Worm (Caenorhabditis elegans) whole organism, early embryonic: ENCODE measurements around the gene K09H11.4.

ENCODE experiments used
- F13C5.2 ChIP-seq: sonication (generic microtip); optimal IDR thresholded peaks from 2 replicates; lab custom pipeline; 2017; ENCODE audit warnings: mild to moderate bottlenecking, missing genetic modification characterization, inconsistent platforms, missing compliant biosample characterization
- aly-1 ChIP-seq: sonication (generic microtip); optimal IDR thresholded peaks from 2 replicates; lab custom pipeline; 2016; ENCODE audit warnings: missing genetic modification characterization, missing compliant biosample characterization
- ama-1 ChIP-seq: fragments of 150-350 bp; optimal IDR thresholded peaks from 2 replicates; lab custom pipeline; 2014
- ceh-13 ChIP-seq: fragments of 200-800 bp; sonication (Bioruptor generic); optimal IDR thresholded peaks from 2 replicates; lab custom pipeline; 2018; ENCODE audit warnings: mild to moderate bottlenecking, missing genetic modification characterization, missing compliant biosample characterization
- hnd-1 ChIP-seq: sonication (generic microtip); optimal IDR thresholded peaks from 2 replicates; lab custom pipeline; 2016; ENCODE audit warnings: missing genetic modification characterization, missing compliant biosample characterization
- pes-1 ChIP-seq: fragments of 200-800 bp; sonication (Bioruptor generic); IDR thresholded peaks from 2 replicates; pipeline ENCODE4 v1.3.6; 2022; ENCODE audit warnings: missing genetic modification reagents, missing genetic modification characterization, missing compliant biosample characterization

DNA sequence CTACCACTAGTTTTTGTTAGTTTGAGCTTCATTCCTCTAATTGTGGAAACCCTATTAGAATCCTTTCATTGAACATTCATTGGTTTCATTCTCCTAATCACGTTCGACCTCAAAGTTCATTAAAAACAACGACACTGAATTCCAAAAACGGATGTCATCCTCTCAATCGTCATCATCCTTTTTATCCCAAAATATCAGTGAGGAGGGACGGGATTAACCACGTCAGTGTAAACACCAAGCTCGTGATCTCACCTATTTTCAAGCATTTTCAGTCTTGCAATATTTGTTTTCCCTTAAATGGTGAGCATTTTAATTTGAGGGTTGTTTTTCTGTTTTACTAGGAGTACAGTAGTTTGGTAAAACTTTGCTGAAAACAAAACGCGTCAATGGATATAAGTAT, 21.9 kb downstream of the K09H11.4 start:
- TF ChIP-seq ama-1 (lab: Kevin White, UChicago) (no peak), hnd-1 (no peak), pes-1 (GFP tag; lab: Robert Waterston, UW) (no peak), ceh-13 (no peak), aly-1 (tag; lab: Kevin White, UChicago) (no peak), F13C5.2 (no peak)
